Worm (Caenorhabditis elegans): ENCODE measurements around the gene smi-1.

Gene smi-1

DNA sequence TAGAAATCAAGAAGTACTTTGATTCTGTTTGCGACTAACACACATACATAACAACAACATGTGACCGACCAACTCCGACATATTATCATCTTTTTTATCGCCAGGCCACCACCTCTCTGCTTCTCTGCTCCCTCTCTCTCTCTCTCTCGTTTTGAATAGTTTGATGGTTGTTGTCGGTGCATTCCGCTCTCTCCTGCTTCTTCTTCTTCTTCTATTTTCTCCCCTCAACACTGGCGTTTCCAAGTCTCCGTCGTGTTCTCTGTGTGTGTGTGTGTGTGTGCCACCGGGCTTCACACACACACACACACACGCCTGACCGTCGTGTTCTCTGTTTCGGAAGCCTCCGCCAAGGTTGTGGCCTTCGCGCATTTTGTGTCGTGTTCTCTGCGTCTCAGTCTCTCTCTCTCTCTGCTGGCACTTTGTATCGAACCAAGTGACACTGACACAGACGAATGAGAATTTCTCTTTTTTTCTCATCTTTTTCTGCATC lies 46.9 kb downstream of the smi-1 start (continued):
- no peak for TF ChIP-seq madf-5 (GFP tag; IDR thresholded peaks at IDR 0.05)
- peak; percentile 90 for TF ChIP-seq spr-1 (tag; optimal IDR thresholded peaks at IDR 0.05)
- TF ChIP-seq nhr-48 (tag; optimal IDR thresholded peaks at IDR 0.05): peak; percentile 99
- peak; percentile 89 for TF ChIP-seq mdt-29 (GFP tag; IDR thresholded peaks at IDR 0.05)
- TF ChIP-seq lin-38 (GFP tag; IDR thresholded peaks at IDR 0.05): peak; percentile 73; the same call in 1 of the 2 replicates
- peak; percentile 75 for TF ChIP-seq ceh-32 (tag; optimal IDR thresholded peaks at IDR 0.05; ENCODE audit: poor library complexity)
- TF ChIP-seq ceh-28 (tag; optimal IDR thresholded peaks at IDR 0.05): peak; percentile 56
- peak; percentile 88 for TF ChIP-seq nhr-10 (tag; optimal IDR thresholded peaks at IDR 0.05)
- no peak for TF ChIP-seq ceh-82 (tag; optimal IDR thresholded peaks at IDR 0.05)
- peak; percentile 64; the same call in 1 of the 2 replicates for TF ChIP-seq mxl-2 (GFP tag; conservative IDR thresholded peaks at IDR 0.05)
- TF ChIP-seq unc-62 (GFP tag; optimal IDR thresholded peaks at IDR 0.05 in 1 of 2): peak in 1 of 2 experiments; percentile 100
- TF ChIP-seq unc-62 (tag; optimal IDR thresholded peaks at IDR 0.05): peak; percentile 74
- peak; percentile 72 for TF ChIP-seq nhr-42 (GFP tag; IDR thresholded peaks at IDR 0.05)
- peak; percentile 95 for TF ChIP-seq cey-2 (tag; optimal IDR thresholded peaks at IDR 0.05; ENCODE audit: borderline replicate concordance, insufficient read depth)
- TF ChIP-seq madf-9 (GFP tag; conservative IDR thresholded peaks at IDR 0.05): no peak; the same call in 1 of the 2 replicates
- no peak for TF ChIP-seq dmd-8 (GFP tag; IDR thresholded peaks at IDR 0.05)
- TF ChIP-seq lin-15B (tag; optimal IDR thresholded peaks at IDR 0.05): no peak
- TF ChIP-seq nhr-237 (tag; optimal IDR thresholded peaks at IDR 0.05): peak; percentile 73
- TF ChIP-seq T26A8.4 (GFP tag; IDR thresholded peaks at IDR 0.05): peak; percentile 89
- TF ChIP-seq daf-16 (GFP tag; optimal IDR thresholded peaks at IDR 0.05): peak; percentile 87 to 98
- TF ChIP-seq daf-16 (tag; optimal IDR thresholded peaks at IDR 0.05): peak; percentile 94
- peak; percentile 97 for TF ChIP-seq pha-4 (GFP tag; IDR thresholded peaks at IDR 0.05)
- TF ChIP-seq pha-4 (tag; optimal IDR thresholded peaks at IDR 0.05): peak; percentile 71
- TF ChIP-seq zip-11 (GFP tag; IDR thresholded peaks at IDR 0.05): no peak
- TF ChIP-seq ztf-7 (tag; optimal IDR thresholded peaks at IDR 0.05): peak; percentile 58
- TF ChIP-seq ces-1 (GFP tag; optimal IDR thresholded peaks at IDR 0.05): no peak
- TF ChIP-seq lin-29 (GFP tag; IDR thresholded peaks at IDR 0.05): peak; percentile 87
- TF ChIP-seq ceh-44 (GFP tag; IDR thresholded peaks at IDR 0.05): no peak
- TF ChIP-seq ceh-62 (tag; optimal IDR thresholded peaks at IDR 0.05): no peak
- peak; percentile 97 to 98 for TF ChIP-seq mdl-1 (tag; optimal IDR thresholded peaks at IDR 0.05)
- TF ChIP-seq nhr-28 (tag; optimal IDR thresholded peaks at IDR 0.05): peak; percentile 97
- TF ChIP-seq nhr-41 (GFP tag; IDR thresholded peaks at IDR 0.05): peak; percentile 65; the same call in 1 of the 2 replicates
- peak; percentile 96 for TF ChIP-seq hmg-1.1 (GFP tag; IDR thresholded peaks at IDR 0.05)
- no peak for TF ChIP-seq nhr-111 (GFP tag; optimal IDR thresholded peaks at IDR 0.05)

DNA sequence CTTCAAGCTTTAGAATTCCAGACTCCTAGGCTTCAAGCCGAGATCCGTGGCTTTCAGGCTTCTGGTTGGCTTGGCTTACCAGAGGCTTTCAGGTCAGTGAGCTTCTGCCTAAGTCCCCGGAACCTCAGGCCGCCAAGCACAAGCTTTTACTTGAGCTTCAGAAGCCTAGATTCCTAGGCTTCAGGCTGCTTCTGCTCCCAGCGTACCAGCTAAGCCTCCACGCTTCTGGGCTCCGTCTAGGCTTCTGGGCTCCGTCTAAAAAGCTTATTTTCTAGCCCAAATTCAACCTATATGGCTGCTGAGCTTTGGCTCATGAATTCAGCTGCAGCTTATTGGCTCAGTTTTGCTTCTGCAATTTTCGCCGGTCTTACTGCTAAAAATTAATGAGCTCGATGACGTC lies 47.6 kb downstream of the smi-1 start:
- TF ChIP-seq zip-11 (GFP tag; IDR thresholded peaks at IDR 0.05): no peak
- TF ChIP-seq set-16 (GFP tag; IDR thresholded peaks at IDR 0.05): peak; percentile 19; the same call in 1 of the 2 replicates
- peak; percentile 91 for TF ChIP-seq aha-1 (tag)
- TF ChIP-seq lin-1 (GFP tag; IDR thresholded peaks at IDR 0.05): no peak
- TF ChIP-seq nhr-6 (tag; optimal IDR thresholded peaks at IDR 0.05): no peak
- TF ChIP-seq sdz-12 (GFP tag; optimal IDR thresholded peaks at IDR 0.05): no peak
- TF ChIP-seq nhr-28 (tag; optimal IDR thresholded peaks at IDR 0.05): no peak
- no peak for TF ChIP-seq egl-27 (tag; optimal IDR thresholded peaks at IDR 0.05)
- no peak for TF ChIP-seq mxl-3 (GFP tag; optimal IDR thresholded peaks at IDR 0.05)
- TF ChIP-seq nhr-41 (GFP tag; IDR thresholded peaks at IDR 0.05): no peak
- TF ChIP-seq ceh-62 (tag; optimal IDR thresholded peaks at IDR 0.05): no peak
- no peak for TF ChIP-seq hlh-30 (tag; optimal IDR thresholded peaks at IDR 0.05; ENCODE audit: insufficient read depth)
- TF ChIP-seq lin-29 (GFP tag; IDR thresholded peaks at IDR 0.05): no peak
- TF ChIP-seq pqm-1 (tag; optimal IDR thresholded peaks at IDR 0.05): no peak

All from whole organism, L4 larva.